Fruit fly (Drosophila melanogaster) whole organism, embryonic: ENCODE measurements around the gene CG13063.

Experiments
- B-H1 ChIP-seq: fragments of 200-800 bp; sonication (Bioruptor generic); IDR thresholded peaks from 3 replicates; pipeline ENCODE4 v1.3.6; 2022; ENCODE audit warnings: missing biosample characterization, missing genetic modification characterization
- CG10147 ChIP-seq: fragments of 200-800 bp; sonication (Bioruptor generic); optimal IDR thresholded peaks from 2 replicates; lab custom pipeline; 2019; ENCODE audit warnings: missing biosample characterization, mild to moderate bottlenecking, missing genetic modification characterization, moderate library complexity
- CG1024 ChIP-seq: fragments of 200-800 bp; sonication (Bioruptor generic); IDR thresholded peaks from 2 replicates; pipeline ENCODE4 v1.3.6; 2022; ENCODE audit warnings: missing biosample characterization, missing genetic modification characterization
- CG10274 ChIP-seq: fragments of 200-800 bp; sonication (Bioruptor generic); optimal IDR thresholded peaks from 3 replicates; lab custom pipeline; 2017; ENCODE audit warnings: missing biosample characterization, mild to moderate bottlenecking, missing genetic modification characterization
- CG11504 ChIP-seq: fragments of 200-800 bp; sonication (Bioruptor generic); optimal IDR thresholded peaks from 3 replicates; lab custom pipeline; 2019; ENCODE audit warnings: missing biosample characterization, mild to moderate bottlenecking, missing genetic modification characterization, moderate library complexity
- CG11696 ChIP-seq: fragments of 200-800 bp; sonication (Bioruptor generic); IDR thresholded peaks from 2 replicates; pipeline ENCODE4 v1.3.6; 2022; ENCODE audit warnings: missing biosample characterization, missing genetic modification characterization
- CG14710 ChIP-seq: fragments of 200-800 bp; sonication (Bioruptor generic); optimal IDR thresholded peaks from 3 replicates; lab custom pipeline; 2019; ENCODE audit warnings: missing biosample characterization, mild to moderate bottlenecking, missing genetic modification characterization, moderate library complexity
- CG15601 ChIP-seq: fragments of 200-800 bp; sonication (Bioruptor generic); optimal IDR thresholded peaks from 3 replicates; lab custom pipeline; 2019; ENCODE audit warnings: missing biosample characterization, mild to moderate bottlenecking, missing genetic modification characterization, moderate library complexity
- CG1602 ChIP-seq: fragments of 200-800 bp; sonication (Bioruptor generic); optimal IDR thresholded peaks from 3 replicates; lab custom pipeline; 2016; ENCODE audit warnings: missing biosample characterization, missing genetic modification characterization
- CG31365 ChIP-seq: fragments of 200-800 bp; sonication (Bioruptor generic); optimal IDR thresholded peaks from 2 replicates; lab custom pipeline; 2018; ENCODE audit warnings: missing biosample characterization, mild to moderate bottlenecking, missing genetic modification characterization
- CG31441 ChIP-seq: fragments of 200-800 bp; sonication (Bioruptor generic); IDR thresholded peaks from 2 replicates; pipeline ENCODE4 v1.3.6; 2022; ENCODE audit warnings: missing biosample characterization, missing genetic modification characterization
- CG3995 ChIP-seq: fragments of 200-800 bp; sonication (Bioruptor generic); optimal IDR thresholded peaks from 3 replicates; lab custom pipeline; 2016; ENCODE audit warnings: missing biosample characterization, missing genetic modification characterization
- CG6689 ChIP-seq: fragments of 200-800 bp; sonication (Bioruptor generic); IDR thresholded peaks from 2 replicates; pipeline ENCODE4 v1.3.6; 2022; ENCODE audit warnings: missing biosample characterization, missing genetic modification characterization
- CG7745 ChIP-seq: fragments of 200-800 bp; sonication (Bioruptor generic); optimal IDR thresholded peaks from 2 replicates; lab custom pipeline; 2018; ENCODE audit warnings: missing biosample characterization, mild to moderate bottlenecking, missing genetic modification characterization, moderate library complexity
- CG7928 ChIP-seq: fragments of 200-800 bp; sonication (Bioruptor generic); optimal IDR thresholded peaks from 2 replicates; lab custom pipeline; 2017; ENCODE audit warnings: missing biosample characterization, mild to moderate bottlenecking, missing genetic modification characterization
- CG8478 ChIP-seq: fragments of >200 bp; optimal IDR thresholded peaks from 2 replicates; lab custom pipeline; 2018
- CG8924 ChIP-seq: fragments of 200-800 bp; optimal IDR thresholded peaks from 3 replicates; lab custom pipeline; 2019; ENCODE audit warnings: missing biosample characterization, mild to moderate bottlenecking, missing genetic modification characterization, moderate library complexity
- CG9797 ChIP-seq: fragments of 200-800 bp; sonication (Bioruptor generic); optimal IDR thresholded peaks from 3 replicates; lab custom pipeline; 2018; ENCODE audit warnings: missing biosample characterization, mild to moderate bottlenecking, missing genetic modification characterization
- CG9932 ChIP-seq: fragments of 200-800 bp; sonication (Bioruptor generic); IDR thresholded peaks from 2 replicates; pipeline ENCODE4 v1.3.6; 2022; ENCODE audit warnings: missing biosample characterization, missing genetic modification characterization
- Camta ChIP-seq: fragments of 200-800 bp; sonication (Bioruptor generic); optimal IDR thresholded peaks from 2 replicates; lab custom pipeline; 2016; ENCODE audit warnings: missing biosample characterization, missing genetic modification characterization
- CoRest ChIP-seq: fragments of 200-800 bp; sonication (Bioruptor generic); optimal IDR thresholded peaks from 3 replicates; lab custom pipeline; 2018; ENCODE audit warnings: missing biosample characterization, mild to moderate bottlenecking, missing genetic modification characterization, moderate library complexity
- D ChIP-seq, 2 experiments: fragments of 200-800 bp in 1 of 2; fragments of >200 bp in 1 of 2; sonication (Bioruptor generic) in 1 of 2; optimal IDR thresholded peaks; 2 replicates in 1 of 2; 3 replicates in 1 of 2; lab custom pipeline; 2017; ENCODE audit warnings: mild to moderate bottlenecking in 1 of 2, missing biosample characterization in 1 of 2, missing genetic modification characterization in 1 of 2, missing genetic modification reagents in 1 of 2
- Dip3 ChIP-seq: fragments of 200-800 bp; sonication (Bioruptor generic); optimal IDR thresholded peaks from 3 replicates; lab custom pipeline; 2016; ENCODE audit warnings: missing biosample characterization, missing genetic modification characterization
- HHEX ChIP-seq: fragments of 200-800 bp; sonication (Bioruptor generic); optimal IDR thresholded peaks from 3 replicates; lab custom pipeline; 2017; ENCODE audit warnings: missing biosample characterization, mild to moderate bottlenecking, missing genetic modification characterization, missing genetic modification reagents
- Hr51 ChIP-seq, 2 experiments: fragments of 200-800 bp; sonication (Bioruptor generic); optimal IDR thresholded peaks; 2 replicates in 1 of 2; 3 replicates in 1 of 2; lab custom pipeline; 2016 to 2018; ENCODE audit warnings: missing biosample characterization in 2 of 2, missing genetic modification characterization in 2 of 2, mild to moderate bottlenecking in 1 of 2, moderate library complexity in 1 of 2
- Kr ChIP-seq: fragments of 200-800 bp; sonication (Bioruptor generic); optimal IDR thresholded peaks from 2 replicates; lab custom pipeline; 2017; ENCODE audit warnings: missing biosample characterization, mild to moderate bottlenecking, missing genetic modification characterization
- Myb ChIP-seq: fragments of 200-800 bp; sonication (Bioruptor generic); optimal IDR thresholded peaks from 2 replicates; lab custom pipeline; 2016; ENCODE audit warnings: missing biosample characterization, missing genetic modification characterization
- NfI ChIP-seq: fragments of 200-800 bp; sonication (Bioruptor generic); optimal IDR thresholded peaks from 3 replicates; lab custom pipeline; 2018; ENCODE audit warnings: missing biosample characterization, mild to moderate bottlenecking, missing genetic modification characterization, moderate library complexity
- Oli ChIP-seq: fragments of 200-800 bp; sonication (Bioruptor generic); optimal IDR thresholded peaks from 2 replicates; lab custom pipeline; 2018; ENCODE audit warnings: missing biosample characterization, mild to moderate bottlenecking, missing genetic modification characterization, moderate library complexity
- Optix ChIP-seq: fragments of 200-800 bp; sonication (Bioruptor generic); IDR thresholded peaks from 3 replicates; pipeline ENCODE4 v1.3.6; 2022; ENCODE audit warnings: missing biosample characterization, missing genetic modification characterization
- Ptx1 ChIP-seq: fragments of 200-800 bp; sonication (Bioruptor generic); IDR thresholded peaks from 2 replicates; pipeline ENCODE4 v1.3.6; 2022; ENCODE audit warnings: missing biosample characterization, missing genetic modification characterization
- Taf1 ChIP-seq: fragments of 200-800 bp; sonication (Bioruptor generic); IDR thresholded peaks from 2 replicates; pipeline ENCODE4 v1.3.6; 2022; ENCODE audit warnings: missing biosample characterization, missing genetic modification characterization
- Xbp1 ChIP-seq: fragments of 200-800 bp; sonication (Bioruptor generic); optimal IDR thresholded peaks from 3 replicates; lab custom pipeline; 2016; ENCODE audit warnings: missing biosample characterization, mild to moderate bottlenecking, missing genetic modification characterization
- YL-1 ChIP-seq: fragments of 200-800 bp; sonication (Bioruptor generic); optimal IDR thresholded peaks from 3 replicates; lab custom pipeline; 2017; ENCODE audit warnings: missing biosample characterization, mild to moderate bottlenecking, missing genetic modification characterization
- ash1 ChIP-seq: fragments of 200-800 bp; sonication (Bioruptor generic); optimal IDR thresholded peaks from 2 replicates; lab custom pipeline; 2018; ENCODE audit warnings: missing biosample characterization, mild to moderate bottlenecking, missing genetic modification characterization
- br ChIP-seq: fragments of >200 bp; optimal IDR thresholded peaks from 2 replicates; lab custom pipeline; 2017
- ci ChIP-seq: fragments of 200-800 bp; sonication (Bioruptor generic); IDR thresholded peaks from 3 replicates; pipeline ENCODE4 v1.3.6; 2022; ENCODE audit warnings: missing biosample characterization, missing genetic modification characterization
- esg ChIP-seq: fragments of 200-800 bp; sonication (Bioruptor generic); conservative IDR thresholded peaks from 2 replicates; pipeline ENCODE4 v1.3.6; 2022; ENCODE audit warnings: missing biosample characterization, missing genetic modification characterization
- fu2 ChIP-seq: fragments of 200-800 bp; sonication (Bioruptor generic); optimal IDR thresholded peaks from 2 replicates; lab custom pipeline; 2016; ENCODE audit warnings: missing biosample characterization, missing genetic modification characterization
- gcm2 ChIP-seq: fragments of 200-800 bp; sonication (Bioruptor generic); optimal IDR thresholded peaks from 2 replicates; lab custom pipeline; 2016; ENCODE audit warnings: missing biosample characterization, missing genetic modification characterization
- gsb ChIP-seq: fragments of 200-800 bp; sonication (Bioruptor generic); IDR thresholded peaks from 2 replicates; pipeline ENCODE4 v1.3.6; 2022; ENCODE audit warnings: missing biosample characterization, missing genetic modification characterization
- hb ChIP-seq: fragments of 200-800 bp; sonication (Bioruptor generic); IDR thresholded peaks from 3 replicates; pipeline ENCODE4 v1.3.6; 2022; ENCODE audit warnings: missing biosample characterization, missing genetic modification characterization; ENCODE audit not compliant: partially characterized antibody
- her ChIP-seq: fragments of 200-800 bp; sonication (Bioruptor generic); optimal IDR thresholded peaks from 2 replicates; lab custom pipeline; 2016; ENCODE audit warnings: missing biosample characterization, missing genetic modification characterization
- lmd ChIP-seq: fragments of 200-800 bp; sonication (Bioruptor generic); IDR thresholded peaks from 2 replicates; pipeline ENCODE4 v1.3.6; 2022; ENCODE audit warnings: missing biosample characterization, missing genetic modification characterization
- nmo ChIP-seq: fragments of 200-800 bp; sonication (Bioruptor generic); optimal IDR thresholded peaks from 2 replicates; lab custom pipeline; 2018; ENCODE audit warnings: missing biosample characterization, mild to moderate bottlenecking, missing genetic modification characterization, moderate library complexity
- pita ChIP-seq: fragments of 200-800 bp; sonication (Bioruptor generic); optimal IDR thresholded peaks from 2 replicates; lab custom pipeline; 2017; ENCODE audit warnings: missing biosample characterization, mild to moderate bottlenecking, missing genetic modification characterization
- rib ChIP-seq: fragments of 200-800 bp; sonication (Bioruptor generic); IDR thresholded peaks from 2 replicates; pipeline ENCODE4 v1.3.6; 2022; ENCODE audit warnings: missing biosample characterization, missing genetic modification characterization
- sens-2 ChIP-seq: fragments of 200-800 bp; sonication (Bioruptor generic); IDR thresholded peaks from 2 replicates; pipeline ENCODE4 v1.3.6; 2022; ENCODE audit warnings: missing biosample characterization, missing genetic modification characterization
- sim ChIP-seq: fragments of 200-800 bp; sonication (Bioruptor generic); IDR thresholded peaks from 2 replicates; pipeline ENCODE4 v1.3.6; 2022; ENCODE audit warnings: missing biosample characterization, missing genetic modification characterization
- sisA ChIP-seq: fragments of 200-800 bp; sonication (Bioruptor generic); IDR thresholded peaks from 2 replicates; pipeline ENCODE4 v1.3.6; 2022; ENCODE audit warnings: missing biosample characterization, missing genetic modification characterization
- tin ChIP-seq: fragments of 200-800 bp; sonication (Bioruptor generic); optimal IDR thresholded peaks from 3 replicates; lab custom pipeline; 2016; ENCODE audit warnings: missing biosample characterization, missing genetic modification characterization
- ttk ChIP-seq: fragments of 200-800 bp; sonication (Bioruptor generic); IDR thresholded peaks from 2 replicates; pipeline ENCODE4 v2.1.2; 2022; ENCODE audit warnings: missing biosample characterization, missing genetic modification characterization

Gene CG13063

dm6 chr3L:16339463-16339862, 33.1 kb downstream of the CG13063 start (continued):
- TF ChIP-seq Kr (GFP tag; lab: Kevin White, UChicago) (no peak), Optix (GFP tag; lab: Robert Waterston, UW) (no peak), CG11696 (GFP tag; lab: Robert Waterston, UW) (no peak), CG10274 (GFP tag; lab: Kevin White, UChicago) (no peak), lmd (no peak), esg (GFP tag; lab: Robert Waterston, UW) (no peak), sisA (no peak), Xbp1 (GFP tag; lab: Kevin White, UChicago) (no peak), NfI (GFP tag; lab: Kevin White, UChicago) (no peak), nmo (GFP tag; lab: Kevin White, UChicago) (no peak), sens-2 (GFP tag; lab: Robert Waterston, UW) (no peak), CG31441 (GFP tag; lab: Robert Waterston, UW) (peak; percentile 42; the same call in 1 of the 2 replicates), Oli (tag; lab: Kevin White, UChicago) (peak; percentile 9), Dip3 (no peak), gsb (GFP tag; lab: Robert Waterston, UW) (no peak), CG11504 (tag; lab: Kevin White, UChicago) (no peak), CG7745 (tag; lab: Kevin White, UChicago) (no peak), rib (GFP tag; lab: Robert Waterston, UW) (no peak), her (GFP tag; lab: Kevin White, UChicago) (no peak), HHEX (no peak), hb (GFP tag; lab: Robert Waterston, UW) (no peak), CG1602 (GFP tag; lab: Kevin White, UChicago) (no peak), sim (GFP tag; lab: Robert Waterston, UW) (no peak), fu2 (no peak), br (lab: Kevin White, UChicago) (no peak), CG9932 (GFP tag; lab: Robert Waterston, UW) (no peak), ash1 (GFP tag; lab: Kevin White, UChicago) (no peak), CG14710 (tag; lab: Kevin White, UChicago) (no peak), B-H1 (GFP tag; lab: Robert Waterston, UW) (no peak), gcm2 (GFP tag; lab: Kevin White, UChicago) (no peak), ttk (0 out of 2 replicates have a peak, but pooled peaks have one; percentile 25), CG1024 (GFP tag; lab: Robert Waterston, UW) (no peak), CG10147 (GFP tag; lab: Kevin White, UChicago) (no peak), Hr51 (GFP tag; optimal IDR thresholded peaks at IDR 0.05; lab: Kevin White, UChicago) (peak in 1 of 2 experiments; percentile 52), pita (GFP tag; lab: Kevin White, UChicago) (no peak), CG9797 (GFP tag; lab: Kevin White, UChicago) (no peak), CoRest (tag; lab: Kevin White, UChicago) (peak; percentile 2), CG31365 (tag; lab: Kevin White, UChicago) (no peak), YL-1 (GFP tag; lab: Kevin White, UChicago) (no peak), tin (GFP tag; lab: Kevin White, UChicago) (no peak), Ptx1 (GFP tag; lab: Robert Waterston, UW) (peak; percentile 37; the same call in 1 of the 2 replicates), D (optimal IDR thresholded peaks at IDR 0.05; lab: Kevin White, UChicago) (no peak), D (GFP tag; optimal IDR thresholded peaks at IDR 0.05; lab: Kevin White, UChicago) (no peak), CG15601 (tag; lab: Kevin White, UChicago) (no peak), CG7928 (GFP tag; lab: Kevin White, UChicago) (no peak), CG8924 (tag; lab: Kevin White, UChicago) (no peak), CG8478 (no peak), CG6689 (GFP tag; lab: Robert Waterston, UW) (0 out of 2 replicates have a peak, but pooled peaks have one; percentile 17), CG3995 (no peak), ci (0 out of 3 replicates have a peak, but pooled peaks have one; percentile 9), Myb (GFP tag; lab: Kevin White, UChicago) (no peak), Taf1 (no peak), Camta (GFP tag; lab: Kevin White, UChicago) (no peak)
